Worm (Caenorhabditis elegans): Measurements from ENCODE around the gene akt-1.

ce11 chrV:10216724-10217123 lies 32.0 kb upstream of the akt-1 start, which contains the start of gene ZK856.14:
- TF ChIP-seq R02D3.7 (tag; optimal IDR thresholded peaks at IDR 0.05) (no peak), nhr-12 (tag; optimal IDR thresholded peaks at IDR 0.05) (no peak), aly-2 (tag; optimal IDR thresholded peaks at IDR 0.05) (no peak), unc-39 (tag; optimal IDR thresholded peaks at IDR 0.05) (no peak), egl-27 (tag; optimal IDR thresholded peaks at IDR 0.05) (no peak), blmp-1 (tag; optimal IDR thresholded peaks at IDR 0.05; ENCODE audit: insufficient read depth) (no peak), ztf-11 (tag; optimal IDR thresholded peaks at IDR 0.05) (no peak), snpc-4 (tag; optimal IDR thresholded peaks at IDR 0.05) (no peak), F13H6.1 (tag; optimal IDR thresholded peaks at IDR 0.05) (no peak), unc-55 (GFP tag; optimal IDR thresholded peaks at IDR 0.05) (no peak), peb-1 (tag; optimal IDR thresholded peaks at IDR 0.05) (no peak)

Measured in whole organism, L2 larva.